Worm (Caenorhabditis elegans): ENCODE data around the gene nhl-3.
A peak's percentile ranks its signal among the peaks of the same experiment; 100 is the strongest.
"Not testable (repeated sequence)": the region's sequence is repeated elsewhere in the genome, so short reads cannot be mapped to it uniquely, and the experiment has no call there.

Gene nhl-3

DNA sequence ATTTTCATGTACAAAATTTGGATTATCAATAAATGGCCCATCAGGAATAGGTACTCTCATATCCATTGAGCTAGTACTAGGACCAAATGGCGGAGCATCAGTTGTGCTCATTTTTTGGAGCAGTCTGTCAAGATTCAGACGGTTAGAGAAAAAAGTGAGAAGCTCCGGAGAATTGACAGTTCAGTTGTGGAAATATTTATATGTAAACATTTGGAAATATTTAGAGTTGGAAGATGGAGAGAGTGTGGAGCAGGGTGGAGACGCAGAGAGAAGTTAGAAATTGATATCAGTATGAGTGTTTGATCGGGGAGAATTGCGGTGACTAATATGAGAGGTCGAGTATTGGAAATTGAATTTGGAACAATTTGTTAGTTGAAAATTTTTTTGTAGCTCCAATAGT lies 19.2 kb upstream of the nhl-3 start:
- no peak for TF ChIP-seq lim-6 (tag; optimal IDR thresholded peaks at IDR 0.05)
- TF ChIP-seq sdc-2 (tag; optimal IDR thresholded peaks at IDR 0.05) = no peak
- no peak for TF ChIP-seq tbx-7 (tag; optimal IDR thresholded peaks at IDR 0.05)

DNA sequence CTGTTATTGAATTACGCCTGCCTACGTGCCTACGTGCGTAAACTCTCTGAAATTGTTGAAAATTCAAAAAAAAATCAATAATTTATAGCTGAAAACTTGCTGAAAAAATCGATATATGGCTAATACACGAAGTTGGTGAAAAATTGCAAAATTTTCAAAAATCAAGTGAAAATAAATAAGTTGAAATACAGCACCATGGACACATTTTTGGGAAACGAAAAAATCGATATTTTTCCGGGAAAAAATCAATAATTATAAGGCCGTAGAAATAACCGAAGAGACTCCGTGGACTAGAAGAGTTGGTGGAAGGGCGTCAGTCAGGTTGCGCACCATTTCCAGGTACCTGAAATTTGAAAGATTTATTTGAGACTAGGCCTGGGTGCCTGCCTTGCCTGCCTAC lies 12.8 kb upstream of the nhl-3 start:
- TF ChIP-seq ceh-30 (tag; optimal IDR thresholded peaks at IDR 0.05) (no peak), ceh-48 (tag; optimal IDR thresholded peaks at IDR 0.05) (peak; percentile 48), ceh-22 (tag; optimal IDR thresholded peaks at IDR 0.05) (no peak)

DNA sequence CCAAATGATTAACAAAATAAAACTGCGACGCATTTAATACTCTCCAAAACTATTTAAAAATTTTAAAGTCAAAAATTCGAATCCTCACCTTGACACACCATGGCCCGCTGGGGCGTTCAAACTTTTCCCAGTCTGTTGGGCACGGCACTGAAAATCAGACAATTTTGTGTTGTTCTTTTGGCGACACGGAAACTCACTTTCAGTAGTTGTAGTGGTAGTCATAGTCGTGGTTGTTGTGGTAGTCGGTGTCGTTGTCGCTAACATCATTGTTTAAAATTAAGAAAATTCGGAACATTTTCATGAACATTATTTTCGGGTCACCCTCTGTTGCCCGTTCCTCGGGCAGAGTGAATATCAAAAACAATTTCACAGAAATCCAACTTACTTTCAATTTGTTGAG lies 10.4 kb upstream of the nhl-3 start, which contains the start of gene clec-118:
TSS of gene clec-118 (minus strand) at position 101 of the 400 bp plus-strand sequence.
- TF ChIP-seq hlh-8, unc-86, nhr-232 (tag; optimal IDR thresholded peaks at IDR 0.05): not testable (repeated sequence)

DNA sequence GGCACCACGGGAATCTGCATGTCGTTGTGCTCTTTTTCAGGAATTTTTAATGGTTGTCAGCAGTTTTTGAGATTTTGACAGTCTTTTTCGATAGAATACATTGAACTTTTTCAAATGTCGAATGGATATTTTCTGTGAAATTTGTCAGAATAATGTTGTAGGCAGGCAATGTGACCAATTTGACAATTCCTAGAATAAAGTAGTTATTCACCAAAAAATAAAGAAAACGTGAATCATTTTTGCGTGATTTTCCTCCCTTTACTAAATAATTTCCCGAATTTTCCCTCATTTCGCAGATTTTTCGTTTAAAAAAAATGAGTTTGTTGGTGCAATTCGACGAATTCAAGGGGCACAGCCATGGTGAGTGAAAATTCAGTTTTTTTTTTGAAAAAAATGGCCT lies 6.8 kb upstream of the nhl-3 start, which contains the start of gene W04H10.1:
TSS of gene W04H10.1 (plus strand) at position 301 of the 400 bp plus-strand sequence.
- no peak for TF ChIP-seq ceh-14 (tag; optimal IDR thresholded peaks at IDR 0.05)
- no peak for TF ChIP-seq eyg-1 (tag; optimal IDR thresholded peaks at IDR 0.05)
- no peak for TF ChIP-seq dve-1 (tag; optimal IDR thresholded peaks at IDR 0.05)
- no peak for TF ChIP-seq nhr-232 (tag; optimal IDR thresholded peaks at IDR 0.05)
- no peak for TF ChIP-seq che-1 (tag; optimal IDR thresholded peaks at IDR 0.05)
- no peak for TF ChIP-seq ceh-2 (tag; optimal IDR thresholded peaks at IDR 0.05)
- TF ChIP-seq unc-86 (tag; optimal IDR thresholded peaks at IDR 0.05) = no peak
- no peak for TF ChIP-seq ama-1 (optimal IDR thresholded peaks at IDR 0.05)
- no peak for TF ChIP-seq unc-55 (GFP tag; optimal IDR thresholded peaks at IDR 0.05)

DNA sequence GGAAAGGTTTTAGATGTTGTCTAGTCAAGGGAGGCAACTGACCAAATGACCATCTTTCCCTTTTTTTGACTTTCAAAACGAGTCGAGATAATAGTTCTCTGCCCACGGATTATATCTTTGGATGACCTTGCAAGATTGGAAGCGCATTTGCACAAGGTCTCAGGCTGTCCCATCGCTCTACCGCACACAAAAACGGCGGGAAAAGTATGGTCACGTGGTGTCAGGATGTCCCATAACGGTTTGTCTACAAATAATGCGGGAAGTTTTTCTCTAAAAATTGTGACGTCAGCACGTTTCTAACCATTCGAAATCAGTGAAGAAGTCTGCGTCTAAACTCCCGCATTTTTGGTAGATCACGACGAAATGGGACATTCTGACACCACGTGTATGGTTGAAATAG lies 6.4 kb upstream of the nhl-3 start, which contains the start of gene W04H10.6:
TSS of gene W04H10.6 (minus strand) at position 101 of the 400 bp plus-strand sequence.
- TF ChIP-seq ceh-22 (tag; optimal IDR thresholded peaks at IDR 0.05) = no peak
- no peak for TF ChIP-seq che-1 (tag; optimal IDR thresholded peaks at IDR 0.05)
- peak; percentile 18 for TF ChIP-seq hlh-30 (tag; optimal IDR thresholded peaks at IDR 0.05; ENCODE audit: insufficient read depth)
- no peak for TF ChIP-seq tbx-7 (tag; optimal IDR thresholded peaks at IDR 0.05)
- TF ChIP-seq ets-4 (tag; optimal IDR thresholded peaks at IDR 0.05) = no peak
- no peak for TF ChIP-seq ceh-6 (GFP tag; optimal IDR thresholded peaks at IDR 0.05)
- no peak for TF ChIP-seq Y22D7AL.16 (tag; optimal IDR thresholded peaks at IDR 0.05)

DNA sequence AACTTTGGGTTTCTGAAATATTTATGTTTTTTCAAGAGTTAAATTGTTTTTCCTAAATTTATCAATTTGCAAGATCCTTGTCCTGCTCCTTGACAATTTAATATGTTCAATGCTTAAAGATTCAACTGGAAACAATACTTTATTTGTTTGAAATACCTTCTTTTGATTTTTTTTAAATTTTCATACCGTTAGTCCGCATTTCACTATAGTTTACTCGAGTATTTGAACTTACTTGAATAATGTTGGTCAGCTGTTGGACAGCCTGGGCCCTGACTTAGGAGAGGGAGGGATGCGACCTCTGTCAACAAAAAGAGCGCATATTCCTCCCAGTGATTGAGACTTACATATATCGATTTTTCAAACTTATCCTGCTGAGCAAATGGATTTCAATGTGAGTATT lies 4.1 kb upstream of the nhl-3 start, which contains the start of gene W04H10.5:
TSS of gene W04H10.5 (plus strand) at position 301 of the 400 bp plus-strand sequence.
- no peak for TF ChIP-seq pros-1 (tag; optimal IDR thresholded peaks at IDR 0.05)
- no peak for TF ChIP-seq ceh-9 (tag; optimal IDR thresholded peaks at IDR 0.05)
- no peak for TF ChIP-seq madf-2 (tag; optimal IDR thresholded peaks at IDR 0.05)
- no peak for TF ChIP-seq eyg-1 (tag; optimal IDR thresholded peaks at IDR 0.05)
- TF ChIP-seq fkh-10 (GFP tag; optimal IDR thresholded peaks at IDR 0.05) = no peak
- no peak for TF ChIP-seq Y22D7AL.16 (tag; optimal IDR thresholded peaks at IDR 0.05)
- TF ChIP-seq sox-4 (tag; optimal IDR thresholded peaks at IDR 0.05) = no peak
- TF ChIP-seq pag-3 (tag; optimal IDR thresholded peaks at IDR 0.05; ENCODE audit: borderline replicate concordance) = no peak
- TF ChIP-seq C38D4.7 (GFP tag; optimal IDR thresholded peaks at IDR 0.05) = no peak
- TF ChIP-seq dmd-4 (tag; optimal IDR thresholded peaks at IDR 0.05; ENCODE audit: borderline replicate concordance) = no peak
- no peak for TF ChIP-seq ceh-24 (tag; optimal IDR thresholded peaks at IDR 0.05)

DNA sequence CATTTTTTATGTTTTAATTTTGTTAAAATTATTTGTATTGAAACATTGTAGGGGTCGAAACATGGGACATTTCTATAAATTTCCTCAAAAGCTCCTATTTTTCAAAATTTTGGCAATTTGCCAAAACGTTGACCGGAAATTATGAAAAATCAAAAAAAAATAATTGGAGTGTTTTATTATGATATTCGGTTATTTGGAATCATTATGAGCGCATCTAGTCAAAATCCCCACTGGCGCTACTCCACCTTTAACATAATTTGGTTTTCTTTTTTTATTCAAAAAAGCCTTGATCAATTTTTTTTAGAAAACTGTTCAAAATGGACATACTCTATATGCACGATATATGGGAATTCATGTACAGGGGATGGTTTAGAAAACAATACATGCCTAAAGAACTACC lies 3.3 kb upstream of the nhl-3 start, which contains the start of gene W04H10.2:
TSS of gene W04H10.2 (plus strand) at position 301 of the 400 bp plus-strand sequence.
- TF ChIP-seq pros-1 (tag; optimal IDR thresholded peaks at IDR 0.05) (no peak), ztf-16 (tag; optimal IDR thresholded peaks at IDR 0.05) (no peak), dve-1 (tag; optimal IDR thresholded peaks at IDR 0.05) (no peak), syd-9 (tag; optimal IDR thresholded peaks at IDR 0.05) (no peak), hlh-8 (tag; optimal IDR thresholded peaks at IDR 0.05) (no peak), ceh-34 (tag; optimal IDR thresholded peaks at IDR 0.05) (no peak), pha-2 (tag; optimal IDR thresholded peaks at IDR 0.05) (no peak)

All from whole organism, late embryonic.